Fruit fly (Drosophila melanogaster): Measurements from ENCODE around the gene CG14210.

The CG14210 gene

DNA sequence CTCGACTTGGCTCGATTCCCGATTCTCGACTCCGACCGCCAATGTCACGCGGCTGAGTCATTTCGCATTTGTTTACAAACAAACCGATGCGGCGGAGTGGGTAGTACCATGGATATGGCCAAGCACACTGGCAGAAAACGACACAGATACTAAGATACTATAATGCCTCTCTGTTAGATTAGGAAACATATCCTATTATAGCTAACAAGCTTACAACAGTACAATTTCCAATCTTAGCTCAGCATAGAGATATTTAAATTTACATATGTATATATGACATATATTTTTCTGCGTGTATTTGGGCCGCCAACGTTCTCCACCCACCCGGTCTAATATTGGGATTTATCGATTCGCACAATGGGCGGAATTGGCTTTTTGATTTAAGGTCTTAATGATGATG is 12.0 kb upstream of the CG14210 start (continued):
- TF ChIP-seq CG7556 (GFP tag; optimal IDR thresholded peaks at IDR 0.05) (peak; percentile 64), CG13287 (GFP tag; IDR thresholded peaks at IDR 0.05; ENCODE audit: partially characterized antibody) (no peak), B-H1 (GFP tag; IDR thresholded peaks at IDR 0.05) (peak; percentile 56; the same call in 1 of the 3 replicates), CG10543 (GFP tag; optimal IDR thresholded peaks at IDR 0.05) (peak; percentile 66), grau (tag; optimal IDR thresholded peaks at IDR 0.05) (peak; percentile 78), CG8290 (GFP tag; optimal IDR thresholded peaks at IDR 0.05) (peak; percentile 25), CG8290 (tag; optimal IDR thresholded peaks at IDR 0.05) (peak in 1 of 2 experiments; percentile 84), HmgZ (tag; optimal IDR thresholded peaks at IDR 0.05) (peak; percentile 76), MTF-1 (GFP tag; optimal IDR thresholded peaks at IDR 0.05; ENCODE audit: borderline replicate concordance) (peak; percentile 50), Aef1 (GFP tag; IDR thresholded peaks at IDR 0.05) (peak; percentile 77), Neu2 (GFP tag; optimal IDR thresholded peaks at IDR 0.05; ENCODE audit: borderline replicate concordance) (no peak), ems (GFP tag; optimal IDR thresholded peaks at IDR 0.05) (peak; percentile 57), Bteb2 (GFP tag; optimal IDR thresholded peaks at IDR 0.05) (peak; percentile 8), unpg (GFP tag; optimal IDR thresholded peaks at IDR 0.05) (peak; percentile 75), slp2 (GFP tag; optimal IDR thresholded peaks at IDR 0.05) (peak; percentile 42), abd-A (tag; optimal IDR thresholded peaks at IDR 0.05) (peak; percentile 13), ind (GFP tag; optimal IDR thresholded peaks at IDR 0.05) (peak; percentile 76), nerfin-2 (GFP tag; IDR thresholded peaks at IDR 0.05; ENCODE audit: partially characterized antibody) (no peak), CG8478 (optimal IDR thresholded peaks at IDR 0.05) (no peak), CG12104 (GFP tag; optimal IDR thresholded peaks at IDR 0.05) (peak; percentile 30), Meics (GFP tag; optimal IDR thresholded peaks at IDR 0.05) (peak; percentile 79), CG32532 (GFP tag; IDR thresholded peaks at IDR 0.05) (peak; percentile 89), CG10274 (GFP tag; optimal IDR thresholded peaks at IDR 0.05) (peak; percentile 43), chif (GFP tag; optimal IDR thresholded peaks at IDR 0.05) (peak; percentile 43 to 62), Lhr (GFP tag; optimal IDR thresholded peaks at IDR 0.05) (peak; percentile 25), CG11696 (GFP tag; IDR thresholded peaks at IDR 0.05) (0 out of 2 replicates have a peak, but pooled peaks have one; percentile 52), CG31441 (GFP tag; IDR thresholded peaks at IDR 0.05) (peak; percentile 78), CG17568 (GFP tag; optimal IDR thresholded peaks at IDR 0.05) (peak; percentile 18), Six4 (GFP tag; optimal IDR thresholded peaks at IDR 0.05) (peak; percentile 62), eve (GFP tag; optimal IDR thresholded peaks at IDR 0.05) (no peak), CG43689 (GFP tag; IDR thresholded peaks at IDR 0.05) (no peak), NC2β (GFP tag; optimal IDR thresholded peaks at IDR 0.05) (no peak), HLH3B (GFP tag; IDR thresholded peaks at IDR 0.05) (peak; percentile 74), sug (tag; optimal IDR thresholded peaks at IDR 0.05) (peak; percentile 82), CG13775 (GFP tag; optimal IDR thresholded peaks at IDR 0.05) (peak; percentile 65), MESR4 (GFP tag; optimal IDR thresholded peaks at IDR 0.05) (no peak), CG16813 (GFP tag; IDR thresholded peaks at IDR 0.05; ENCODE audit: partially characterized antibody) (no peak), CG31388 (GFP tag; optimal IDR thresholded peaks at IDR 0.05) (peak; percentile 47), dan (GFP tag; IDR thresholded peaks at IDR 0.05) (0 out of 2 replicates have a peak, but pooled peaks have one; percentile 23), CG3163 (GFP tag; optimal IDR thresholded peaks at IDR 0.05) (no peak), zen2 (GFP tag; IDR thresholded peaks at IDR 0.05; ENCODE audit: partially characterized antibody) (no peak), CG10366 (GFP tag; IDR thresholded peaks at IDR 0.05) (peak; percentile 88), CG12299 (tag; optimal IDR thresholded peaks at IDR 0.05) (no peak), Trl (optimal IDR thresholded peaks at IDR 0.05) (no peak), Trl (GFP tag; optimal IDR thresholded peaks at IDR 0.05) (peak; percentile 54), CG2199 (GFP tag; IDR thresholded peaks at IDR 0.05) (no peak), CG10267 (tag; optimal IDR thresholded peaks at IDR 0.05) (peak; percentile 59), Dip2 (GFP tag; IDR thresholded peaks at IDR 0.05) (no peak), fd64A (GFP tag; optimal IDR thresholded peaks at IDR 0.05) (no peak), CG15514 (GFP tag; optimal IDR thresholded peaks at IDR 0.05) (peak; percentile 58), Dp (GFP tag; optimal IDR thresholded peaks at IDR 0.05) (no peak), CG7928 (GFP tag; optimal IDR thresholded peaks at IDR 0.05) (peak; percentile 16)

Measured in whole organism, embryonic.